Worm (Caenorhabditis elegans): ENCODE results near the gene frm-8.

Gene frm-8

ce11 chrIII:3163448-3163847 is 55.5 kb downstream of the frm-8 start:
- no peak for TF ChIP-seq fax-1 (tag; optimal IDR thresholded peaks at IDR 0.05)
- TF ChIP-seq ceh-9 (tag; optimal IDR thresholded peaks at IDR 0.05) = no peak
- no peak for TF ChIP-seq ceh-18 (tag; optimal IDR thresholded peaks at IDR 0.05)
- no peak for TF ChIP-seq tbx-7 (tag; optimal IDR thresholded peaks at IDR 0.05)
- no peak for TF ChIP-seq F13H6.1 (tag; optimal IDR thresholded peaks at IDR 0.05)
- TF ChIP-seq ceh-45 (GFP tag; IDR thresholded peaks at IDR 0.05) = no peak
- no peak for TF ChIP-seq pha-2 (tag; optimal IDR thresholded peaks at IDR 0.05)
- no peak for TF ChIP-seq rnt-1 (tag; optimal IDR thresholded peaks at IDR 0.05)
- no peak for TF ChIP-seq unc-55 (GFP tag; optimal IDR thresholded peaks at IDR 0.05)

ce11 chrIII:3161600-3161999 is 57.4 kb downstream of the frm-8 start:
- TF ChIP-seq ceh-6 (GFP tag; optimal IDR thresholded peaks at IDR 0.05) (no peak), ceh-30 (tag; optimal IDR thresholded peaks at IDR 0.05) (no peak), fax-1 (tag; optimal IDR thresholded peaks at IDR 0.05) (no peak), Y22D7AL.16 (tag; optimal IDR thresholded peaks at IDR 0.05) (no peak), F13H6.1 (tag; optimal IDR thresholded peaks at IDR 0.05) (no peak), unc-3 (GFP tag; conservative IDR thresholded peaks at IDR 0.05) (no peak), unc-3 (tag; optimal IDR thresholded peaks at IDR 0.05) (no peak), C08G9.2 (tag; optimal IDR thresholded peaks at IDR 0.05) (no peak), ceh-45 (GFP tag; IDR thresholded peaks at IDR 0.05) (no peak), mec-3 (tag; optimal IDR thresholded peaks at IDR 0.05; ENCODE audit: borderline replicate concordance) (no peak), zip-5 (tag; optimal IDR thresholded peaks at IDR 0.05) (no peak), unc-86 (tag; optimal IDR thresholded peaks at IDR 0.05) (no peak), odd-2 (tag; optimal IDR thresholded peaks at IDR 0.05) (no peak), ceh-34 (tag; optimal IDR thresholded peaks at IDR 0.05) (no peak), ceh-14 (tag; optimal IDR thresholded peaks at IDR 0.05) (no peak), K02D7.2 (tag; optimal IDR thresholded peaks at IDR 0.05) (no peak), pat-9 (tag; optimal IDR thresholded peaks at IDR 0.05) (no peak)

ce11 chrIII:3160490-3160889 is 58.5 kb downstream of the frm-8 start:
- TF ChIP-seq ceh-19 (GFP tag; optimal IDR thresholded peaks at IDR 0.05) (no peak), pqm-1 (tag; optimal IDR thresholded peaks at IDR 0.05) (no peak), ceh-6 (GFP tag; optimal IDR thresholded peaks at IDR 0.05) (no peak), ama-1 (optimal IDR thresholded peaks at IDR 0.05) (no peak)

ce11 chrIII:3154968-3155367 is 64.0 kb downstream of the frm-8 start, which contains the start of gene C44B11.1:
Gene C44B11.1, plus strand, starts transcription at chrIII:3155268.
- TF ChIP-seq hlh-30 (tag; optimal IDR thresholded peaks at IDR 0.05; ENCODE audit: insufficient read depth) (no peak), ets-4 (tag; optimal IDR thresholded peaks at IDR 0.05) (no peak), nhr-11 (tag; optimal IDR thresholded peaks at IDR 0.05) (no peak), pqm-1 (tag; optimal IDR thresholded peaks at IDR 0.05) (no peak), pha-2 (tag; optimal IDR thresholded peaks at IDR 0.05) (no peak), sox-2 (GFP tag; IDR thresholded peaks at IDR 0.05) (no peak), eyg-1 (tag; optimal IDR thresholded peaks at IDR 0.05) (no peak), nfya-1 (tag; optimal IDR thresholded peaks at IDR 0.05) (no peak), ceh-34 (tag; optimal IDR thresholded peaks at IDR 0.05) (no peak), ceh-45 (GFP tag; IDR thresholded peaks at IDR 0.05) (no peak), elt-2 (tag; optimal IDR thresholded peaks at IDR 0.05) (no peak), pros-1 (tag; optimal IDR thresholded peaks at IDR 0.05) (no peak), pax-1 (tag; optimal IDR thresholded peaks at IDR 0.05) (no peak), Y22D7AL.16 (tag; optimal IDR thresholded peaks at IDR 0.05) (no peak), ceh-22 (tag; optimal IDR thresholded peaks at IDR 0.05) (no peak), mec-3 (tag; optimal IDR thresholded peaks at IDR 0.05; ENCODE audit: borderline replicate concordance) (no peak), F13H6.1 (tag; optimal IDR thresholded peaks at IDR 0.05) (no peak), ref-2 (tag; optimal IDR thresholded peaks at IDR 0.05) (no peak), ceh-30 (tag; optimal IDR thresholded peaks at IDR 0.05) (no peak), pat-9 (tag; optimal IDR thresholded peaks at IDR 0.05) (no peak)

Measured in whole organism, late embryonic.